Worm (Caenorhabditis elegans) whole organism, L3 larva: ENCODE measurements around the gene zip-9.

ENCODE experiments used
- R02D3.7 ChIP-seq: fragments of 150-350 bp; optimal IDR thresholded peaks from 2 replicates; lab custom pipeline; 2014; ENCODE audit warnings: missing biosample characterization, missing genetic modification characterization
- ZK546.5 ChIP-seq: sonication (generic microtip); optimal IDR thresholded peaks from 2 replicates; lab custom pipeline; 2017; ENCODE audit warnings: missing biosample characterization, missing genetic modification characterization
- aly-2 ChIP-seq: fragments of 150-350 bp; optimal IDR thresholded peaks from 2 replicates; lab custom pipeline; 2014; ENCODE audit warnings: missing biosample characterization, missing genetic modification characterization
- ama-1 ChIP-seq: fragments of 150-350 bp; optimal IDR thresholded peaks from 2 replicates; lab custom pipeline; 2018
- ceh-16 ChIP-seq: sonication (generic microtip); optimal IDR thresholded peaks from 2 replicates; lab custom pipeline; 2017; ENCODE audit warnings: missing biosample characterization, missing genetic modification characterization
- ceh-28 ChIP-seq: fragments of 150-350 bp; optimal IDR thresholded peaks from 2 replicates; lab custom pipeline; 2014; ENCODE audit warnings: missing biosample characterization, missing genetic modification reagents, missing genetic modification characterization
- ceh-82 ChIP-seq: fragments of 150-350 bp; optimal IDR thresholded peaks from 2 replicates; lab custom pipeline; 2014; ENCODE audit warnings: missing biosample characterization, missing genetic modification characterization
- ceh-9 ChIP-seq: sonication (generic microtip); optimal IDR thresholded peaks from 2 replicates; lab custom pipeline; 2018; ENCODE audit warnings: missing biosample characterization, missing genetic modification characterization
- daf-12 ChIP-seq: fragments of 150-350 bp; optimal IDR thresholded peaks from 2 replicates; lab custom pipeline; 2014; ENCODE audit warnings: missing biosample characterization, missing genetic modification reagents, missing genetic modification characterization
- egl-27 ChIP-seq: sonication (generic microtip); optimal IDR thresholded peaks from 4 replicates; lab custom pipeline; 2017; ENCODE audit warnings: missing biosample characterization, missing genetic modification reagents, missing genetic modification characterization
- egl-5 ChIP-seq: fragments of 150-350 bp; optimal IDR thresholded peaks from 2 replicates; lab custom pipeline; 2017; ENCODE audit warnings: missing biosample characterization, missing genetic modification reagents, missing genetic modification characterization, inconsistent platforms
- elt-1 ChIP-seq: fragments of 150-350 bp; optimal IDR thresholded peaks from 2 replicates; lab custom pipeline; 2014; ENCODE audit warnings: missing biosample characterization, missing genetic modification characterization
- elt-2 ChIP-seq: sonication (generic microtip); optimal IDR thresholded peaks from 2 replicates; lab custom pipeline; 2016; ENCODE audit warnings: missing genetic modification reagents, mild to moderate bottlenecking, missing genetic modification characterization, missing compliant biosample characterization
- elt-3 ChIP-seq, 3 experiments: fragments of 150-350 bp in 1 of 3; sonication (generic microtip) in 2 of 3; optimal IDR thresholded peaks; 2 replicates in 2 of 3; 4 replicates in 1 of 3; lab custom pipeline; 2014 to 2017; ENCODE audit warnings: missing biosample characterization in 3 of 3, missing genetic modification characterization in 3 of 3
- eor-1 ChIP-seq, 2 experiments: fragments of 150-350 bp; optimal IDR thresholded peaks; 2 replicates each; lab custom pipeline; 2014 to 2018; ENCODE audit warnings: missing biosample characterization in 2 of 2, missing genetic modification characterization in 2 of 2
- fkh-10 ChIP-seq: sonication (generic microtip); optimal IDR thresholded peaks from 2 replicates; lab custom pipeline; 2017; ENCODE audit warnings: missing biosample characterization, missing genetic modification reagents, missing genetic modification characterization
- fkh-2 ChIP-seq: fragments of 150-350 bp; optimal IDR thresholded peaks from 2 replicates; lab custom pipeline; 2014; ENCODE audit warnings: missing biosample characterization, missing genetic modification reagents, missing genetic modification characterization
- fos-1 ChIP-seq: fragments of 150-350 bp; optimal IDR thresholded peaks from 2 replicates; lab custom pipeline; 2014; ENCODE audit warnings: missing biosample characterization, missing genetic modification characterization
- hmg-11 ChIP-seq: sonication (generic microtip); optimal IDR thresholded peaks from 2 replicates; lab custom pipeline; 2016; ENCODE audit warnings: missing genetic modification characterization, missing compliant biosample characterization
- jun-1 ChIP-seq: fragments of 150-350 bp; optimal IDR thresholded peaks from 2 replicates; lab custom pipeline; 2014; ENCODE audit warnings: missing biosample characterization, missing genetic modification reagents, missing genetic modification characterization
- lin-15B ChIP-seq: fragments of 150-350 bp; optimal IDR thresholded peaks from 2 replicates; lab custom pipeline; 2014; ENCODE audit warnings: missing biosample characterization, missing genetic modification characterization
- lin-39 ChIP-seq: fragments of 150-350 bp; optimal IDR thresholded peaks from 2 replicates; lab custom pipeline; 2018; ENCODE audit warnings: missing biosample characterization, missing genetic modification reagents, missing genetic modification characterization
- lsy-12 ChIP-seq: sonication (generic microtip); optimal IDR thresholded peaks from 2 replicates; lab custom pipeline; 2016; ENCODE audit warnings: mild to moderate bottlenecking, missing genetic modification characterization, missing compliant biosample characterization
- mdl-1 ChIP-seq: fragments of 150-350 bp; optimal IDR thresholded peaks from 2 replicates; lab custom pipeline; 2014; ENCODE audit warnings: missing biosample characterization, missing genetic modification characterization
- mml-1 ChIP-seq: fragments of 150-350 bp; sonication (generic microtip); optimal IDR thresholded peaks from 3 replicates; lab custom pipeline; 2014; ENCODE audit warnings: missing biosample characterization, missing genetic modification characterization
- nfya-1 ChIP-seq: sonication (generic microtip); optimal IDR thresholded peaks from 2 replicates; lab custom pipeline; 2017; ENCODE audit warnings: missing genetic modification characterization, mild to moderate bottlenecking, missing compliant biosample characterization, antibody characterized with exemption, moderate library complexity; ENCODE audit not compliant: insufficient read depth
- nhr-11 ChIP-seq: fragments of 150-350 bp; optimal IDR thresholded peaks from 2 replicates; lab custom pipeline; 2014; ENCODE audit warnings: missing biosample characterization, missing genetic modification characterization
- nhr-12 ChIP-seq: fragments of 150-350 bp; optimal IDR thresholded peaks from 2 replicates; lab custom pipeline; 2014; ENCODE audit warnings: missing biosample characterization, missing genetic modification characterization
- nhr-23 ChIP-seq: fragments of 150-350 bp; optimal IDR thresholded peaks from 2 replicates; lab custom pipeline; 2014; ENCODE audit warnings: missing biosample characterization, missing genetic modification reagents, missing genetic modification characterization
- nhr-237 ChIP-seq: fragments of 150-350 bp; optimal IDR thresholded peaks from 2 replicates; lab custom pipeline; 2014; ENCODE audit warnings: missing biosample characterization, missing genetic modification characterization
- nhr-25 ChIP-seq: sonication (generic microtip); optimal IDR thresholded peaks from 2 replicates; lab custom pipeline; 2017; ENCODE audit warnings: missing biosample characterization, missing genetic modification characterization
- nhr-28 ChIP-seq: fragments of 150-350 bp; optimal IDR thresholded peaks from 2 replicates; lab custom pipeline; 2014; ENCODE audit warnings: missing biosample characterization, missing genetic modification characterization
- nhr-43 ChIP-seq: sonication (generic microtip); optimal IDR thresholded peaks from 2 replicates; lab custom pipeline; 2016; ENCODE audit warnings: mild to moderate bottlenecking, missing genetic modification characterization, missing compliant biosample characterization; ENCODE audit not compliant: poor library complexity, severe bottlenecking
- nhr-67 ChIP-seq: fragments of 150-350 bp; optimal IDR thresholded peaks from 2 replicates; lab custom pipeline; 2014; ENCODE audit warnings: missing biosample characterization, missing genetic modification characterization
- nhr-76 ChIP-seq: fragments of 150-350 bp; sonication (generic microtip); optimal IDR thresholded peaks from 5 replicates; lab custom pipeline; 2014; ENCODE audit warnings: missing biosample characterization, missing genetic modification characterization
- nhr-77 ChIP-seq: fragments of 150-350 bp; optimal IDR thresholded peaks from 2 replicates; lab custom pipeline; 2014; ENCODE audit warnings: missing biosample characterization, missing genetic modification characterization
- pha-4 ChIP-seq: fragments of 150-350 bp; optimal IDR thresholded peaks from 2 replicates; lab custom pipeline; 2014; ENCODE audit warnings: missing biosample characterization, missing genetic modification reagents, missing genetic modification characterization
- pqm-1 ChIP-seq: fragments of 150-350 bp; optimal IDR thresholded peaks from 2 replicates; lab custom pipeline; 2017; ENCODE audit warnings: missing biosample characterization, missing genetic modification characterization, inconsistent platforms
- sea-2 ChIP-seq: fragments of 150-350 bp; sonication (generic microtip); optimal IDR thresholded peaks from 4 replicates; lab custom pipeline; 2014; ENCODE audit warnings: missing biosample characterization, missing genetic modification reagents, missing genetic modification characterization
- skn-1 ChIP-seq: fragments of 150-350 bp; optimal IDR thresholded peaks from 2 replicates; lab custom pipeline; 2014; ENCODE audit warnings: missing biosample characterization, missing genetic modification characterization
- snpc-4 ChIP-seq: fragments of 150-350 bp; optimal IDR thresholded peaks from 2 replicates; lab custom pipeline; 2014; ENCODE audit warnings: missing biosample characterization, missing genetic modification characterization
- tbx-2 ChIP-seq: sonication (generic microtip); optimal IDR thresholded peaks from 2 replicates; lab custom pipeline; 2016; ENCODE audit warnings: mild to moderate bottlenecking, missing genetic modification characterization, missing compliant biosample characterization
- unc-39 ChIP-seq: sonication (generic microtip); optimal IDR thresholded peaks from 4 replicates; lab custom pipeline; 2017; ENCODE audit warnings: missing biosample characterization, missing genetic modification characterization
- unc-62 ChIP-seq: fragments of 150-350 bp; sonication (generic microtip); optimal IDR thresholded peaks from 4 replicates; lab custom pipeline; 2014; ENCODE audit warnings: missing biosample characterization, missing genetic modification reagents, missing genetic modification characterization
- zag-1 ChIP-seq: fragments of 150-350 bp; optimal IDR thresholded peaks from 2 replicates; lab custom pipeline; 2014; ENCODE audit warnings: missing biosample characterization, missing genetic modification characterization
- ztf-11 ChIP-seq: fragments of 150-350 bp; optimal IDR thresholded peaks from 2 replicates; lab custom pipeline; 2014; ENCODE audit warnings: missing biosample characterization, missing genetic modification characterization
- ztf-4 ChIP-seq: fragments of 150-350 bp; optimal IDR thresholded peaks from 2 replicates; lab custom pipeline; 2014; ENCODE audit warnings: missing biosample characterization, missing genetic modification characterization

The zip-9 gene

DNA sequence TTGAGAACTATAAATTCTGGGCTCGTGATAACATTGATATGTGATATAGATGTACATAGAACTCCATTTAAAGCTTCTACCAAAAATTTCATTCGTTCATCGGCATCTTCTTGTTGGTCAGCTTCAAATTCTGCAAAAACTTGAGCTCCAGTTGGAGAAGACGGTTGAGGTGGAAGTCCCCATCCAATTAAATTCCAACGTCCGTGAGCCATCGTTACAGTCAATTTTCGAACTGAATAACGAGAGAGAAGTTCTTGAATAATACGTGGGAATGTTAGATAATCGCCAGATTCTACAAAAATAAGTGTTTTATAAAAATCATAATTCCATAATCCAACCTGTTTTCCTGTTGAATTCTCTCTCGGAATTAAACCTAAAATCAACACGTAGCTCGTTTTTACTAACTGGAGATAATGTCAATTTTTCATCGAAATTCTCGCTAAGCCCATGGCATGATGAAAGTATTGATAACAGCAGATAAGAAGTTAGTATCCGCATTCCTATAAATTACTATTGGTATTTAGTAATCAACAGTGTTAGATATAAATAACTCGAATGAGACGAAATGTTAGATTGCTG, 16.1 kb downstream of the zip-9 start, which contains the start of gene pigt-1:
pigt-1 (minus strand) TSS at position 500 of the 579 bp plus-strand sequence.
- TF ChIP-seq ceh-28 (tag; lab: Kevin White, UChicago): peak; percentile 35
- no peak for TF ChIP-seq nhr-67
- peak; percentile 28 for TF ChIP-seq nhr-43 (tag; lab: Kevin White, UChicago)
- peak; percentile 37 for TF ChIP-seq elt-2 (tag; lab: Kevin White, UChicago)

DNA sequence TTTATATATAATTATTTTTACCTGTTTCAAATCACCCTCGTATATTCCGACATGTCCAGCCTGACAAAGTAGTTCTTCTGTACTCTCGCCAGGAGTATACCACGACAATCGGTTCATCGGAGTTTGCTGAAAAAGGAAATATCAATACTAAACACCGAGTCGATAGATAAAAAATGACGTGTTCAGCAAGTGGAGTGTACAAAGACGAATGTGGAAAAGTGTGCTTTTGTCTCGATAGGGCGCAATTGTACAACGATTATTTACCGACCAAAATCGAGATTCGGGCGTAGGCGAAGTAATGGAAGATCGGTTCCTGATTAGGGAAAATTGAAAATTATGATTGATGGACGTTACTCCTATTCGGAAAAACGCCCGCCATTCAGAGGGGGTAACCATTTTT, 18.3 kb downstream of the zip-9 start, which contains the start of gene vps-36:
vps-36 (minus strand) TSS at position 126 of the 400 bp plus-strand sequence.
- TF ChIP-seq unc-62 (no peak), elt-2 (tag; lab: Kevin White, UChicago) (peak; percentile 65), nhr-11 (tag; lab: Kevin White, UChicago) (no peak), aly-2 (tag; lab: Kevin White, UChicago) (no peak), lin-15B (peak; percentile 21), nhr-25 (no peak), nhr-12 (no peak), pqm-1 (peak; percentile 59), pha-4 (tag; lab: Kevin White, UChicago) (peak; percentile 74)

DNA sequence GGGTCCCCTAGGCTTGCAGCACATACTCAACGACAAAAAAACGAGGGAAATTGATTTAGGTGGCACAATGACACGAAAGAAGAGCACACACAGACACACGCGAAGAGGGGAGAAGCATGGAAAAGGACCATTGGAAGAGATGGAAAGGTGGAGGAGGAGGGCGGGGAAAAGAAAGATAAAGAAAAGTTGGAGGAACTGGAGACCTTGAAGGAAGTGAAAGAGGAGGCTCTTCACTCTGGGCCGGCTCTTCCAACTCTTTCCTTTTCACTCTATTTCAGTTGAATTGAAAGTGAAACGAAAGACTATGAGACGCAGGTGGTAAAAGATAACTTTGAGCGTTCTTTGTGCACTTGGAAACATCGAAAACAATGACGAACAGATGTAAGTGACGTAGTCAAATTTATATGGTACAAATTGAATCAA, 19.2 kb downstream of the zip-9 start:
- TF ChIP-seq daf-12 (tag; lab: Kevin White, UChicago) (no peak), nfya-1 (peak; percentile 73), pqm-1 (peak; percentile 20), ceh-9 (tag; lab: Kevin White, UChicago) (no peak), unc-62 (no peak), zag-1 (tag; lab: Kevin White, UChicago) (no peak), nhr-67 (no peak), egl-5 (tag; lab: Kevin White, UChicago) (peak; percentile 76), hmg-11 (peak; percentile 81), jun-1 (peak; percentile 52), fkh-10 (GFP tag; lab: Kevin White, UChicago) (peak; percentile 67), ama-1 (lab: Kevin White, UChicago) (peak; percentile 60), nhr-25 (no peak), ztf-11 (tag; lab: Kevin White, UChicago) (no peak), nhr-12 (no peak), R02D3.7 (no peak), snpc-4 (tag; lab: Kevin White, UChicago) (peak; percentile 42), ZK546.5 (tag; lab: Kevin White, UChicago) (no peak), fkh-2 (no peak), nhr-43 (tag; lab: Kevin White, UChicago) (no peak), elt-3 (tag; optimal IDR thresholded peaks at IDR 0.05; lab: Kevin White, UChicago) (no peak), ztf-4 (no peak), skn-1 (tag; lab: Kevin White, UChicago) (no peak), nhr-77 (tag; lab: Kevin White, UChicago) (no peak), nhr-23 (tag; lab: Kevin White, UChicago) (no peak), ceh-82 (tag; lab: Kevin White, UChicago) (no peak), sea-2 (no peak), pha-4 (tag; lab: Kevin White, UChicago) (peak; percentile 34), ceh-16 (tag; lab: Kevin White, UChicago) (no peak), elt-2 (tag; lab: Kevin White, UChicago) (peak; percentile 27), lsy-12 (tag; lab: Kevin White, UChicago) (peak; percentile 43), tbx-2 (tag; lab: Kevin White, UChicago) (peak; percentile 59), nhr-76 (no peak), unc-39 (tag; lab: Kevin White, UChicago) (no peak), mdl-1 (tag; lab: Kevin White, UChicago) (no peak), lin-39 (tag; lab: Kevin White, UChicago) (peak; percentile 56), ceh-28 (tag; lab: Kevin White, UChicago) (peak; percentile 32), fos-1 (tag; lab: Kevin White, UChicago) (no peak), lin-15B (no peak), mml-1 (tag; lab: Kevin White, UChicago) (no peak), elt-1 (no peak), nhr-237 (tag; lab: Kevin White, UChicago) (no peak), nhr-28 (tag; lab: Kevin White, UChicago) (no peak), nhr-11 (tag; lab: Kevin White, UChicago) (peak; percentile 51), eor-1 (tag; optimal IDR thresholded peaks at IDR 0.05; lab: Kevin White, UChicago) (no peak), aly-2 (tag; lab: Kevin White, UChicago) (no peak), egl-27 (tag; lab: Kevin White, UChicago) (no peak)
